Worm (Caenorhabditis elegans) whole organism, L1 larva: ENCODE results near the gene nhr-179.

ENCODE experiments used
- C04F5.9 ChIP-seq: sonication (generic microtip); optimal IDR thresholded peaks from 2 replicates; lab custom pipeline; 2016; ENCODE audit warnings: missing genetic modification characterization, missing compliant biosample characterization
- C34B4.2 ChIP-seq: sonication (generic microtip); optimal IDR thresholded peaks from 2 replicates; lab custom pipeline; 2017; ENCODE audit warnings: mild to moderate bottlenecking, missing genetic modification characterization, missing compliant biosample characterization
- F16B12.6 ChIP-seq: fragments of 150-350 bp; optimal IDR thresholded peaks from 2 replicates; lab custom pipeline; 2014; ENCODE audit warnings: missing biosample characterization, missing genetic modification characterization
- alr-1 ChIP-seq: fragments of 200-800 bp; sonication (Bioruptor generic); optimal IDR thresholded peaks from 2 replicates; lab custom pipeline; 2018; ENCODE audit warnings: borderline replicate concordance, mild to moderate bottlenecking, missing genetic modification characterization, missing compliant biosample characterization
- ama-1 ChIP-seq: fragments of 150-350 bp; optimal IDR thresholded peaks from 2 replicates; lab custom pipeline; 2014
- blmp-1 ChIP-seq: fragments of 150-350 bp; optimal IDR thresholded peaks from 2 replicates; lab custom pipeline; 2014; ENCODE audit warnings: missing biosample characterization, missing genetic modification characterization
- ceh-63 ChIP-seq: fragments of 200-800 bp; sonication (Bioruptor generic); optimal IDR thresholded peaks from 2 replicates; lab custom pipeline; 2018; ENCODE audit warnings: mild to moderate bottlenecking, missing genetic modification characterization, missing compliant biosample characterization
- ceh-8 ChIP-seq: fragments of 200-800 bp; sonication (Bioruptor generic); optimal IDR thresholded peaks from 2 replicates; lab custom pipeline; 2018; ENCODE audit warnings: mild to moderate bottlenecking, missing genetic modification characterization, moderate library complexity, missing compliant biosample characterization
- ceh-82 ChIP-seq, 3 experiments: fragments of 150-350 bp in 1 of 3; sonication (generic microtip) in 2 of 3; optimal IDR thresholded peaks; 2 replicates each; lab custom pipeline; 2014 to 2017; ENCODE audit warnings: missing biosample characterization in 3 of 3, missing genetic modification characterization in 3 of 3
- ceh-90 ChIP-seq: sonication (generic microtip); optimal IDR thresholded peaks from 2 replicates; lab custom pipeline; 2016; ENCODE audit warnings: missing genetic modification characterization, missing compliant biosample characterization
- dpl-1 ChIP-seq, 3 experiments: fragments of 150-350 bp in 2 of 3; sonication (generic microtip) in 1 of 3; optimal IDR thresholded peaks; 2 replicates each; lab custom pipeline; 2014 to 2017; ENCODE audit warnings: missing biosample characterization in 3 of 3, missing genetic modification characterization in 3 of 3, missing genetic modification reagents in 3 of 3
- dsc-1 ChIP-seq: sonication (generic microtip); optimal IDR thresholded peaks from 2 replicates; lab custom pipeline; 2016; ENCODE audit warnings: mild to moderate bottlenecking, missing genetic modification characterization, missing compliant biosample characterization
- efl-1 ChIP-seq, 4 experiments: fragments of 150-350 bp; optimal IDR thresholded peaks in 3 of 4; peaks in 1 of 4; 1 replicate in 1 of 4; 2 replicates in 3 of 4; lab custom pipeline; 2014; ENCODE audit warnings: missing biosample characterization in 2 of 4, missing genetic modification characterization in 2 of 4, missing genetic modification reagents in 2 of 4
- efl-3 ChIP-seq: fragments of 200-800 bp; sonication (Bioruptor generic); optimal IDR thresholded peaks from 2 replicates; lab custom pipeline; 2018; ENCODE audit warnings: mild to moderate bottlenecking, missing genetic modification characterization, missing compliant biosample characterization
- elt-2 ChIP-seq: sonication (generic microtip); optimal IDR thresholded peaks from 2 replicates; lab custom pipeline; 2016; ENCODE audit warnings: missing genetic modification characterization, mild to moderate bottlenecking, inconsistent platforms, missing compliant biosample characterization, missing genetic modification reagents
- elt-3 ChIP-seq, 6 experiments: fragments of 150-350 bp in 1 of 6; sonication (generic microtip); optimal IDR thresholded peaks; 2 replicates each; lab custom pipeline; 2017 to 2018; ENCODE audit warnings: missing biosample characterization in 6 of 6, missing genetic modification characterization in 6 of 6, inconsistent platforms in 1 of 6
- fkh-4 ChIP-seq: sonication (generic microtip); optimal IDR thresholded peaks from 2 replicates; lab custom pipeline; 2016; ENCODE audit warnings: missing compliant biosample characterization, missing genetic modification characterization, borderline replicate concordance
- hlh-4 ChIP-seq: sonication (generic microtip); optimal IDR thresholded peaks from 2 replicates; lab custom pipeline; 2016; ENCODE audit warnings: mild to moderate bottlenecking, missing genetic modification characterization, missing compliant biosample characterization
- irx-1 ChIP-seq: sonication (generic microtip); optimal IDR thresholded peaks from 2 replicates; lab custom pipeline; 2016; ENCODE audit warnings: missing genetic modification characterization, missing compliant biosample characterization
- isw-1 ChIP-seq: fragments of 200-800 bp; sonication (Bioruptor generic); IDR thresholded peaks from 2 replicates; pipeline ENCODE4 v1.3.6; 2022; ENCODE audit warnings: missing genetic modification characterization, missing compliant biosample characterization
- jun-1 ChIP-seq: fragments of 150-350 bp; optimal IDR thresholded peaks from 2 replicates; lab custom pipeline; 2014; ENCODE audit warnings: missing biosample characterization, missing genetic modification reagents, missing genetic modification characterization
- lin-13 ChIP-seq: fragments of 150-350 bp; optimal IDR thresholded peaks from 2 replicates; lab custom pipeline; 2014; ENCODE audit warnings: missing biosample characterization, missing genetic modification reagents, missing genetic modification characterization
- lin-15B ChIP-seq: fragments of 150-350 bp; sonication (generic microtip); optimal IDR thresholded peaks from 3 replicates; lab custom pipeline; 2014; ENCODE audit warnings: missing biosample characterization, missing genetic modification characterization
- lin-35 ChIP-seq, 2 experiments: fragments of 150-350 bp; optimal IDR thresholded peaks; 2 replicates each; lab custom pipeline; 2014; ENCODE audit warnings: missing biosample characterization in 2 of 2, missing genetic modification characterization in 2 of 2, missing genetic modification reagents in 2 of 2
- lir-3 ChIP-seq: sonication (generic microtip); optimal IDR thresholded peaks from 2 replicates; lab custom pipeline; 2016; ENCODE audit warnings: mild to moderate bottlenecking, missing genetic modification characterization, moderate library complexity, missing compliant biosample characterization; ENCODE audit not compliant: poor library complexity
- mdl-1 ChIP-seq, 2 experiments: fragments of 150-350 bp; optimal IDR thresholded peaks; 2 replicates each; lab custom pipeline; 2014 to 2017; ENCODE audit warnings: missing biosample characterization in 2 of 2, missing genetic modification characterization in 2 of 2, inconsistent platforms in 1 of 2
- mef-2 ChIP-seq: fragments of 150-350 bp; optimal IDR thresholded peaks from 2 replicates; lab custom pipeline; 2014; ENCODE audit warnings: missing biosample characterization, missing genetic modification characterization
- nhr-20 ChIP-seq: sonication (generic microtip); optimal IDR thresholded peaks from 2 replicates; lab custom pipeline; 2016; ENCODE audit warnings: mild to moderate bottlenecking, missing genetic modification characterization, missing compliant biosample characterization
- nhr-71 ChIP-seq: sonication (generic microtip); optimal IDR thresholded peaks from 2 replicates; lab custom pipeline; 2016; ENCODE audit warnings: mild to moderate bottlenecking, missing genetic modification characterization, moderate library complexity, missing compliant biosample characterization
- nhr-76 ChIP-seq: sonication (generic microtip); optimal IDR thresholded peaks from 2 replicates; lab custom pipeline; 2017; ENCODE audit warnings: missing biosample characterization, missing genetic modification characterization
- nhr-77 ChIP-seq: fragments of 150-350 bp; optimal IDR thresholded peaks from 2 replicates; lab custom pipeline; 2014; ENCODE audit warnings: missing biosample characterization, missing genetic modification characterization
- nhr-84 ChIP-seq: sonication (generic microtip); optimal IDR thresholded peaks from 2 replicates; lab custom pipeline; 2017; ENCODE audit warnings: missing biosample characterization, missing genetic modification characterization
- nhr-85 ChIP-seq: sonication (generic microtip); peaks from one replicate; lab custom pipeline; 2016; ENCODE audit warnings: missing genetic modification characterization, inconsistent platforms, missing compliant biosample characterization
- nhr-90 ChIP-seq: sonication (generic microtip); optimal IDR thresholded peaks from 2 replicates; lab custom pipeline; 2016; ENCODE audit warnings: mild to moderate bottlenecking, missing genetic modification characterization, missing compliant biosample characterization; ENCODE audit not compliant: poor library complexity
- pag-3 ChIP-seq: sonication (generic microtip); optimal IDR thresholded peaks from 2 replicates; lab custom pipeline; 2017; ENCODE audit warnings: missing genetic modification characterization, mild to moderate bottlenecking, missing compliant biosample characterization, antibody characterized with exemption, borderline replicate concordance; ENCODE audit not compliant: insufficient read depth
- pax-3 ChIP-seq: fragments of 200-800 bp; sonication (Bioruptor generic); optimal IDR thresholded peaks from 2 replicates; lab custom pipeline; 2018; ENCODE audit warnings: mild to moderate bottlenecking, missing genetic modification characterization, moderate library complexity, missing compliant biosample characterization
- skn-1 ChIP-seq: fragments of 150-350 bp; optimal IDR thresholded peaks from 2 replicates; lab custom pipeline; 2014; ENCODE audit warnings: missing biosample characterization, missing genetic modification characterization
- snu-23 ChIP-seq: sonication (generic microtip); optimal IDR thresholded peaks from 2 replicates; lab custom pipeline; 2016; ENCODE audit warnings: missing genetic modification characterization, missing compliant biosample characterization
- sptf-1 ChIP-seq: fragments of 150-350 bp; optimal IDR thresholded peaks from 2 replicates; lab custom pipeline; 2014; ENCODE audit warnings: missing biosample characterization, missing genetic modification characterization
- sup-37 ChIP-seq: fragments of 200-800 bp; sonication (Bioruptor generic); optimal IDR thresholded peaks from 2 replicates; lab custom pipeline; 2018; ENCODE audit warnings: mild to moderate bottlenecking, missing genetic modification characterization, missing compliant biosample characterization
- swsn-7 ChIP-seq: sonication (generic microtip); optimal IDR thresholded peaks from 2 replicates; lab custom pipeline; 2016; ENCODE audit warnings: missing genetic modification characterization, missing compliant biosample characterization
- tbx-2 ChIP-seq: sonication (generic microtip); optimal IDR thresholded peaks from 2 replicates; lab custom pipeline; 2016; ENCODE audit warnings: missing genetic modification characterization, missing compliant biosample characterization
- unc-130 ChIP-seq: fragments of 150-350 bp; optimal IDR thresholded peaks from 2 replicates; lab custom pipeline; 2017; ENCODE audit warnings: missing biosample characterization, missing genetic modification characterization, inconsistent platforms
- unc-86 ChIP-seq: sonication (generic microtip); optimal IDR thresholded peaks from 2 replicates; lab custom pipeline; 2016; ENCODE audit warnings: missing genetic modification characterization, missing compliant biosample characterization
- xbp-1 ChIP-seq: sonication (generic microtip); optimal IDR thresholded peaks from 2 replicates; lab custom pipeline; 2016; ENCODE audit warnings: missing genetic modification characterization, missing compliant biosample characterization
- zag-1 ChIP-seq: fragments of 150-350 bp; optimal IDR thresholded peaks from 2 replicates; lab custom pipeline; 2014; ENCODE audit warnings: missing biosample characterization, missing genetic modification characterization
- zip-4 ChIP-seq: fragments of 200-800 bp; sonication (Bioruptor generic); optimal IDR thresholded peaks from 2 replicates; lab custom pipeline; 2018; ENCODE audit warnings: mild to moderate bottlenecking, missing genetic modification characterization, moderate library complexity, missing compliant biosample characterization

nhr-179 gene

DNA sequence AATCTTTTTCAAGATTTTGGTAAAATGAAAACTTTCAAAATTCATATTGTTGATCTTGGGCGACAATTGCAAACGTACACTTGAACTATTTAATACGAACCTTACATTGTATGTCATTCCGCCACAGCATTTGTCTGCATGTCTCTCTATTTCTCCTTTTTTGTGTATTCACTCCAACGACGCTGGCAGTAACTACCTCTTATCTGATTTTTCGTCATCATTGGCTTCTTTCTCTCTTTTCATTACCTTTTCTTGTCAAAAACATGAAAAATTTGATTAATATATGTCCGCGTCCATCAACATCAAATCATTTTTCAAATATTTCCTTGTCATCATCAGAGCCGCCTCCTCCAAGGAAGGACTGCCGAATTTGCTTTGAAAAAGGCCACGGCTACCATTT, 8.6 kb downstream of the nhr-179 start, which contains the start of gene nhr-177:
nhr-177 (plus strand) TSS at position 167 of the 400 bp plus-strand sequence.
- TF ChIP-seq elt-2 (tag; lab: Kevin White, UChicago) (peak; percentile 45), ama-1 (lab: Kevin White, UChicago) (no peak), nhr-85 (peak; percentile 66), snu-23 (GFP tag; lab: Kevin White, UChicago) (peak; percentile 19), lin-35 (GFP tag; optimal IDR thresholded peaks at IDR 0.05; lab: Kevin White, UChicago) (peak in 1 of 2 experiments; percentile 1), blmp-1 (tag; lab: Kevin White, UChicago) (peak; percentile 28), pag-3 (tag; lab: Kevin White, UChicago) (no peak), nhr-90 (tag; lab: Kevin White, UChicago) (peak; percentile 10)

- TF ChIP-seq ceh-8 (GFP tag; lab: Kevin White, UChicago), result no peak
- TF ChIP-seq nhr-20, result peak; percentile 68
- no peak for TF ChIP-seq nhr-76 (tag; lab: Kevin White, UChicago)
- TF ChIP-seq C04F5.9 (tag; lab: Kevin White, UChicago), result no peak
- TF ChIP-seq xbp-1 (tag; lab: Kevin White, UChicago), result no peak
- TF ChIP-seq hlh-4 (tag; lab: Kevin White, UChicago), result no peak
- no peak for TF ChIP-seq efl-3
- TF ChIP-seq blmp-1 (tag; lab: Kevin White, UChicago), result peak; percentile 18
- peak; percentile 74 for TF ChIP-seq nhr-77 (tag; lab: Kevin White, UChicago)
- no peak for TF ChIP-seq ceh-90 (tag; lab: Kevin White, UChicago)
- TF ChIP-seq nhr-90 (tag; lab: Kevin White, UChicago), result peak; percentile 52
- no peak for TF ChIP-seq tbx-2 (tag; lab: Kevin White, UChicago)
- no peak for TF ChIP-seq zip-4 (GFP tag; lab: Kevin White, UChicago)
- TF ChIP-seq lin-15B (tag; lab: Kevin White, UChicago), result no peak
- no peak for TF ChIP-seq sptf-1 (tag; lab: Kevin White, UChicago)
- TF ChIP-seq C34B4.2 (tag; lab: Kevin White, UChicago), result no peak
- TF ChIP-seq irx-1 (tag; lab: Kevin White, UChicago), result no peak
- TF ChIP-seq F16B12.6 (tag; lab: Kevin White, UChicago), result no peak
- no peak for TF ChIP-seq jun-1 (tag; lab: Kevin White, UChicago)
- TF ChIP-seq pax-3, result no peak
- TF ChIP-seq fkh-4 (tag; lab: Kevin White, UChicago), result no peak
- TF ChIP-seq elt-2 (tag; lab: Kevin White, UChicago), result peak; percentile 76
- no peak for TF ChIP-seq lir-3
- no peak for TF ChIP-seq sup-37 (GFP tag; lab: Kevin White, UChicago)
- TF ChIP-seq ceh-63 (GFP tag; lab: Kevin White, UChicago), result no peak
- TF ChIP-seq efl-1 (optimal IDR thresholded peaks at IDR 0.05; lab: Kevin White, UChicago), result no peak
- peak in 1 of 2 experiments; percentile 82 for TF ChIP-seq efl-1 (GFP tag; optimal IDR thresholded peaks at IDR 0.05 in 1 of 2; lab: Kevin White, UChicago)
- TF ChIP-seq mef-2 (tag; lab: Kevin White, UChicago), result no peak
- no peak for TF ChIP-seq alr-1 (tag; lab: Kevin White, UChicago)
- TF ChIP-seq dpl-1 (GFP tag; optimal IDR thresholded peaks at IDR 0.05; lab: Kevin White, UChicago), result no peak
- TF ChIP-seq dsc-1 (tag; lab: Kevin White, UChicago), result no peak
- peak; percentile 33 for TF ChIP-seq snu-23 (GFP tag; lab: Kevin White, UChicago)
- TF ChIP-seq mdl-1 (tag; optimal IDR thresholded peaks at IDR 0.05; lab: Kevin White, UChicago), result peak in 1 of 2 experiments; percentile 61
- peak; percentile 68 for TF ChIP-seq nhr-85
- TF ChIP-seq nhr-84, result no peak
- TF ChIP-seq zag-1 (tag; lab: Kevin White, UChicago), result no peak
- peak in 1 of 2 experiments; percentile 46 for TF ChIP-seq lin-35 (GFP tag; optimal IDR thresholded peaks at IDR 0.05; lab: Kevin White, UChicago)
- TF ChIP-seq elt-3 (tag; optimal IDR thresholded peaks at IDR 0.05; lab: Kevin White, UChicago), result peak in 3 of 6 experiments; percentile 10 to 65 (median 46)
- TF ChIP-seq isw-1, result no peak
- TF ChIP-seq unc-86 (tag; lab: Kevin White, UChicago), result no peak
- TF ChIP-seq skn-1 (tag; lab: Kevin White, UChicago), result no peak
- no peak for TF ChIP-seq unc-130 (tag; lab: Kevin White, UChicago)
- no peak for TF ChIP-seq lin-13 (GFP tag; lab: Kevin White, UChicago)
- no peak for TF ChIP-seq ceh-82 (tag; optimal IDR thresholded peaks at IDR 0.05; lab: Kevin White, UChicago)
- no peak for TF ChIP-seq swsn-7
- TF ChIP-seq nhr-71, result peak; percentile 62
Measured at ce11 chrV:1607790-1608189, 10.9 kb downstream of the nhr-179 start, which contains the start of gene nhr-178. Gene nhr-178, minus strand, starts transcription at chrV:1607953.
